Worm (Caenorhabditis elegans) whole organism, young adult: ENCODE measurements around the gene F36D4.1.
"Not testable (repeated sequence)": the region's sequence is repeated elsewhere in the genome, so short reads cannot be mapped to it uniquely, and the experiment has no call there.

Experiments
- F23B12.7 ChIP-seq: sonication (generic microtip); optimal IDR thresholded peaks from 2 replicates; lab custom pipeline; 2017; ENCODE audit warnings: missing genetic modification characterization, mild to moderate bottlenecking, missing compliant biosample characterization, antibody characterized with exemption, moderate library complexity; ENCODE audit not compliant: insufficient read depth
- F33H1.4 ChIP-seq: fragments of 200-800 bp; sonication (Bioruptor generic); IDR thresholded peaks from 2 replicates; pipeline ENCODE4 v1.3.6; 2022; ENCODE audit warnings: missing genetic modification reagents, missing genetic modification characterization, missing compliant biosample characterization
- F37B4.10 ChIP-seq: fragments of 200-800 bp; sonication (Bioruptor generic); IDR thresholded peaks from 2 replicates; pipeline ENCODE4 v1.3.6; 2022; ENCODE audit warnings: missing genetic modification characterization, missing compliant biosample characterization
- F39B2.1 ChIP-seq: fragments of 200-800 bp; sonication (Bioruptor generic); IDR thresholded peaks from 2 replicates; pipeline ENCODE4 v1.3.6; 2022; ENCODE audit warnings: missing genetic modification reagents, missing genetic modification characterization, missing compliant biosample characterization
- F49E8.2 ChIP-seq: sonication (generic microtip); optimal IDR thresholded peaks from 3 replicates; lab custom pipeline; 2017; ENCODE audit warnings: missing genetic modification characterization, mild to moderate bottlenecking, missing compliant biosample characterization, antibody characterized with exemption, moderate library complexity; ENCODE audit not compliant: insufficient read depth
- F55B11.4 ChIP-seq: sonication (generic microtip); optimal IDR thresholded peaks from 2 replicates; lab custom pipeline; 2016; ENCODE audit warnings: missing compliant biosample characterization, missing genetic modification characterization, borderline replicate concordance; ENCODE audit not compliant: insufficient read depth
- F57C9.4 ChIP-seq: sonication (generic microtip); optimal IDR thresholded peaks from 2 replicates; lab custom pipeline; 2017; ENCODE audit warnings: mild to moderate bottlenecking, missing genetic modification characterization, missing compliant biosample characterization
- T07F8.4 ChIP-seq: sonication (generic microtip); optimal IDR thresholded peaks from 2 replicates; lab custom pipeline; 2016; ENCODE audit warnings: mild to moderate bottlenecking, missing genetic modification characterization, moderate library complexity, missing compliant biosample characterization
- T26A5.8 ChIP-seq: sonication (generic microtip); optimal IDR thresholded peaks from 2 replicates; lab custom pipeline; 2016; ENCODE audit warnings: missing genetic modification characterization, missing compliant biosample characterization
- Y53F4B.3 ChIP-seq: fragments of 200-800 bp; sonication (Bioruptor generic); IDR thresholded peaks from 2 replicates; pipeline ENCODE4 v1.3.6; 2022; ENCODE audit warnings: missing genetic modification reagents, missing genetic modification characterization, missing compliant biosample characterization
- attf-6 ChIP-seq: fragments of 200-800 bp; sonication (Bioruptor generic); IDR thresholded peaks from 2 replicates; pipeline ENCODE4 v1.3.6; 2022; ENCODE audit warnings: missing genetic modification reagents, missing genetic modification characterization, missing compliant biosample characterization
- ccch-3 ChIP-seq: fragments of 200-800 bp; sonication (Bioruptor generic); optimal IDR thresholded peaks from 2 replicates; lab custom pipeline; 2018; ENCODE audit warnings: mild to moderate bottlenecking, missing genetic modification characterization, missing compliant biosample characterization
- cebp-1 ChIP-seq, 2 experiments: fragments of 200-800 bp in 1 of 2; sonication (Bioruptor generic) in 1 of 2; sonication (generic microtip) in 1 of 2; IDR thresholded peaks in 1 of 2; optimal IDR thresholded peaks in 1 of 2; 2 replicates each; pipeline versions ENCODE4 v1.3.6 to Lab custom; 2017 to 2022; ENCODE audit warnings: missing compliant biosample characterization in 2 of 2, missing genetic modification characterization in 2 of 2, mild to moderate bottlenecking in 1 of 2, missing genetic modification reagents in 1 of 2, moderate library complexity in 1 of 2
- ceh-27 ChIP-seq: fragments of 200-800 bp; sonication (Bioruptor generic); optimal IDR thresholded peaks from 2 replicates; lab custom pipeline; 2018; ENCODE audit warnings: mild to moderate bottlenecking, missing genetic modification characterization, moderate library complexity, missing compliant biosample characterization
- ceh-79 ChIP-seq: sonication (generic microtip); optimal IDR thresholded peaks from 2 replicates; lab custom pipeline; 2017; ENCODE audit warnings: mild to moderate bottlenecking, missing genetic modification characterization, missing compliant biosample characterization
- ceh-91 ChIP-seq: fragments of 200-800 bp; sonication (Bioruptor generic); IDR thresholded peaks from 2 replicates; pipeline ENCODE4 v1.3.6; 2022; ENCODE audit warnings: missing genetic modification reagents, missing genetic modification characterization, missing compliant biosample characterization
- chd-7 ChIP-seq: sonication (generic microtip); optimal IDR thresholded peaks from 2 replicates; lab custom pipeline; 2016; ENCODE audit warnings: mild to moderate bottlenecking, missing genetic modification characterization, moderate library complexity, missing compliant biosample characterization
- egl-18 ChIP-seq: fragments of 200-800 bp; sonication (Bioruptor generic); IDR thresholded peaks from 2 replicates; pipeline ENCODE4 v1.3.6; 2022; ENCODE audit warnings: missing genetic modification reagents, missing genetic modification characterization, missing compliant biosample characterization
- egl-44 ChIP-seq: fragments of 200-800 bp; sonication (Bioruptor generic); IDR thresholded peaks from 2 replicates; pipeline ENCODE4 v1.3.6; 2022; ENCODE audit warnings: missing genetic modification reagents, missing genetic modification characterization, missing compliant biosample characterization
- ets-4 ChIP-seq: fragments of 200-800 bp; sonication (Bioruptor generic); optimal IDR thresholded peaks from 2 replicates; lab custom pipeline; 2018; ENCODE audit warnings: mild to moderate bottlenecking, missing genetic modification characterization, missing compliant biosample characterization
- hlh-12 ChIP-seq: sonication (generic microtip); optimal IDR thresholded peaks from 2 replicates; lab custom pipeline; 2016; ENCODE audit warnings: missing genetic modification characterization, missing compliant biosample characterization
- hlh-26 ChIP-seq: fragments of 200-800 bp; sonication (Bioruptor generic); conservative IDR thresholded peaks from 2 replicates; pipeline ENCODE4 v1.3.6; 2022; ENCODE audit warnings: missing genetic modification reagents, missing genetic modification characterization, missing compliant biosample characterization
- hrde-1 ChIP-seq: sonication (generic microtip); optimal IDR thresholded peaks from 2 replicates; lab custom pipeline; 2016; ENCODE audit warnings: missing genetic modification characterization, mild to moderate bottlenecking, missing compliant biosample characterization, moderate library complexity, missing genotype, missing genetic modification reagents, borderline replicate concordance
- lag-1 ChIP-seq: fragments of 200-800 bp; sonication (Bioruptor generic); IDR thresholded peaks from 2 replicates; pipeline ENCODE4 v1.3.6; 2022; ENCODE audit warnings: missing genetic modification reagents, missing genetic modification characterization, missing compliant biosample characterization
- let-607 ChIP-seq, 2 experiments: fragments of 200-800 bp in 1 of 2; sonication (Bioruptor generic) in 1 of 2; sonication (generic microtip) in 1 of 2; optimal IDR thresholded peaks; 2 replicates each; lab custom pipeline; 2016 to 2018; ENCODE audit warnings: mild to moderate bottlenecking in 2 of 2, missing compliant biosample characterization in 2 of 2, missing genetic modification characterization in 2 of 2, moderate library complexity in 2 of 2, missing genotype in 1 of 2
- lin-26 ChIP-seq: fragments of 200-800 bp; sonication (Bioruptor generic); IDR thresholded peaks from 2 replicates; pipeline ENCODE4 v1.3.6; 2022; ENCODE audit warnings: missing genetic modification reagents, missing genetic modification characterization, missing compliant biosample characterization
- lin-40 ChIP-seq: sonication (generic microtip); optimal IDR thresholded peaks from 2 replicates; lab custom pipeline; 2016; ENCODE audit warnings: missing genetic modification characterization, mild to moderate bottlenecking, missing compliant biosample characterization, missing genotype, missing genetic modification reagents
- lir-1 ChIP-seq: fragments of 200-800 bp; sonication (Bioruptor generic); conservative IDR thresholded peaks from 2 replicates; pipeline ENCODE4 v1.3.6; 2022; ENCODE audit warnings: missing genetic modification reagents, missing genetic modification characterization, missing compliant biosample characterization
- madf-10 ChIP-seq: sonication (generic microtip); optimal IDR thresholded peaks from 2 replicates; lab custom pipeline; 2016; ENCODE audit warnings: mild to moderate bottlenecking, missing genetic modification characterization, missing compliant biosample characterization
- mes-4 ChIP-seq: sonication (generic microtip); optimal IDR thresholded peaks from 2 replicates; lab custom pipeline; 2016; ENCODE audit warnings: missing genotype, missing genetic modification characterization, missing compliant biosample characterization
- mxl-1 ChIP-seq: sonication (generic microtip); optimal IDR thresholded peaks from 2 replicates; lab custom pipeline; 2016; ENCODE audit warnings: missing genetic modification characterization, missing compliant biosample characterization
- nhr-27 ChIP-seq: fragments of 200-800 bp; sonication (Bioruptor generic); optimal IDR thresholded peaks from 2 replicates; lab custom pipeline; 2018; ENCODE audit warnings: mild to moderate bottlenecking, missing genetic modification characterization, moderate library complexity, missing compliant biosample characterization
- sea-2 ChIP-seq: fragments of 200-800 bp; sonication (Bioruptor generic); IDR thresholded peaks from 2 replicates; pipeline ENCODE4 v1.3.6; 2022; ENCODE audit warnings: missing genetic modification characterization, missing compliant biosample characterization
- somi-1 ChIP-seq: fragments of 200-800 bp; sonication (Bioruptor generic); optimal IDR thresholded peaks from 2 replicates; lab custom pipeline; 2018; ENCODE audit warnings: mild to moderate bottlenecking, missing genetic modification characterization, missing compliant biosample characterization
- sptf-2 ChIP-seq: fragments of 200-800 bp; sonication (Bioruptor generic); optimal IDR thresholded peaks from 2 replicates; lab custom pipeline; 2018; ENCODE audit warnings: mild to moderate bottlenecking, missing genetic modification characterization, missing compliant biosample characterization
- tlf-1 ChIP-seq: fragments of 200-800 bp; sonication (Bioruptor generic); optimal IDR thresholded peaks from 2 replicates; lab custom pipeline; 2018; ENCODE audit warnings: mild to moderate bottlenecking, missing genetic modification characterization, missing compliant biosample characterization
- xnd-1 ChIP-seq: sonication (generic microtip); optimal IDR thresholded peaks from 2 replicates; lab custom pipeline; 2016; ENCODE audit warnings: missing genotype, missing genetic modification reagents, missing genetic modification characterization, missing compliant biosample characterization
- zfh-2 ChIP-seq: fragments of 200-800 bp; sonication (Bioruptor generic); conservative IDR thresholded peaks from 2 replicates; pipeline ENCODE4 v1.3.6; 2022; ENCODE audit warnings: missing genetic modification reagents, missing genetic modification characterization, missing compliant biosample characterization
- zim-3 ChIP-seq: sonication (generic microtip); optimal IDR thresholded peaks from 2 replicates; lab custom pipeline; 2017; ENCODE audit warnings: mild to moderate bottlenecking, missing genetic modification characterization, moderate library complexity, missing compliant biosample characterization
- ztf-18 ChIP-seq: sonication (generic microtip); optimal IDR thresholded peaks from 2 replicates; lab custom pipeline; 2016; ENCODE audit warnings: missing genotype, mild to moderate bottlenecking, missing genetic modification characterization, missing compliant biosample characterization
- ztf-6 ChIP-seq: fragments of 200-800 bp; sonication (Bioruptor generic); IDR thresholded peaks from 2 replicates; pipeline ENCODE4 v1.3.6; 2022; ENCODE audit warnings: missing genetic modification reagents, missing genetic modification characterization, missing compliant biosample characterization

Gene F36D4.1

ce11 chrV:9379808-9380207 lies 36.9 kb upstream of the F36D4.1 start, which contains the start of gene E02C12.11:
TSS of gene E02C12.11 (minus strand) at chrV:9379908.
- not testable (repeated sequence) for TF ChIP-seq zfh-2 (GFP tag; lab: Robert Waterston, UW); mxl-1 (tag; lab: Kevin White, UChicago); F39B2.1 (GFP tag; lab: Robert Waterston, UW)

- TF ChIP-seq mxl-1 (tag; lab: Kevin White, UChicago) (no peak), cebp-1 (GFP tag; IDR thresholded peaks at IDR 0.05; lab: Robert Waterston, UW) (peak; percentile 65; the same call in 1 of the 2 replicates), cebp-1 (tag; optimal IDR thresholded peaks at IDR 0.05; lab: Kevin White, UChicago) (peak; percentile 92)
Measured at ce11 chrV:9381846-9382363, 34.8 kb upstream of the F36D4.1 start, which contains the start of gene E02C12.12. TSS of gene E02C12.12 (minus strand) at chrV:9382313.

ce11 chrV:9382538-9383328 lies 34.0 kb upstream of the F36D4.1 start:
- TF ChIP-seq ceh-27 (GFP tag; lab: Kevin White, UChicago), result no peak
- no peak for TF ChIP-seq F23B12.7
- TF ChIP-seq egl-18 (GFP tag; lab: Robert Waterston, UW), result no peak
- peak; percentile 97 for TF ChIP-seq ztf-18 (tag; lab: Kevin White, UChicago)
- peak; percentile 78 for TF ChIP-seq attf-6 (GFP tag; lab: Robert Waterston, UW)
- no peak for TF ChIP-seq madf-10 (tag; lab: Kevin White, UChicago)
- peak; percentile 82 for TF ChIP-seq F33H1.4
- no peak for TF ChIP-seq hlh-26
- TF ChIP-seq sptf-2 (GFP tag; lab: Kevin White, UChicago), result no peak
- TF ChIP-seq T26A5.8 (tag; lab: Kevin White, UChicago), result no peak
- TF ChIP-seq Y53F4B.3 (GFP tag; lab: Robert Waterston, UW), result 0 out of 2 replicates have a peak, but pooled peaks have one; percentile 34
- TF ChIP-seq lag-1 (GFP tag; lab: Robert Waterston, UW), result no peak
- TF ChIP-seq sea-2 (GFP tag; lab: Robert Waterston, UW), result no peak
- TF ChIP-seq zim-3 (tag; lab: Kevin White, UChicago), result no peak
- no peak for TF ChIP-seq F57C9.4 (tag; lab: Kevin White, UChicago)
- no peak for TF ChIP-seq F55B11.4
- no peak for TF ChIP-seq mes-4 (tag; lab: Kevin White, UChicago)
- no peak for TF ChIP-seq ztf-6 (GFP tag; lab: Robert Waterston, UW)
- TF ChIP-seq nhr-27 (tag; lab: Kevin White, UChicago), result no peak
- TF ChIP-seq ceh-79, result no peak
- no peak for TF ChIP-seq hlh-12 (tag; lab: Kevin White, UChicago)
- TF ChIP-seq somi-1, result no peak
- no peak for TF ChIP-seq chd-7 (tag; lab: Kevin White, UChicago)
- no peak for TF ChIP-seq lin-40 (tag; lab: Kevin White, UChicago)
- peak; percentile 83 for TF ChIP-seq tlf-1
- no peak for TF ChIP-seq egl-44
- TF ChIP-seq F37B4.10, result no peak
- TF ChIP-seq lin-26 (GFP tag; lab: Robert Waterston, UW), result no peak
- TF ChIP-seq F49E8.2 (tag; lab: Kevin White, UChicago), result peak; percentile 82
- TF ChIP-seq ets-4 (GFP tag; lab: Kevin White, UChicago), result no peak
- TF ChIP-seq xnd-1 (tag; lab: Kevin White, UChicago), result peak; percentile 99
- TF ChIP-seq T07F8.4 (tag; lab: Kevin White, UChicago), result no peak
- TF ChIP-seq ceh-91, result peak; percentile 95
- TF ChIP-seq let-607 (tag; optimal IDR thresholded peaks at IDR 0.05; lab: Kevin White, UChicago), result no peak
- TF ChIP-seq hrde-1 (tag; lab: Kevin White, UChicago), result no peak
- peak; percentile 42; the same call in 1 of the 2 replicates for TF ChIP-seq lir-1 (GFP tag; lab: Robert Waterston, UW)
- TF ChIP-seq ccch-3 (GFP tag; lab: Kevin White, UChicago), result no peak
